Worm (Caenorhabditis elegans) whole organism, midembryonic: Measurements from ENCODE around the gene W02B12.1.

Experiments
- cog-1 ChIP-seq: sonication (generic microtip); optimal IDR thresholded peaks from 2 replicates; lab custom pipeline; 2016; ENCODE audit warnings: missing genetic modification characterization, missing compliant biosample characterization
- med-1 ChIP-seq: sonication (generic microtip); optimal IDR thresholded peaks from 2 replicates; lab custom pipeline; 2017; ENCODE audit warnings: missing genetic modification characterization, mild to moderate bottlenecking, missing compliant biosample characterization, antibody characterized with exemption, missing genetic modification reagents; ENCODE audit not compliant: insufficient read depth
- ref-1 ChIP-seq: fragments of 200-800 bp; sonication (Bioruptor generic); conservative IDR thresholded peaks from 2 replicates; pipeline ENCODE4 v1.3.6; 2022; ENCODE audit warnings: missing genetic modification reagents, missing genetic modification characterization, missing compliant biosample characterization
- tab-1 ChIP-seq: fragments of 200-800 bp; sonication (Bioruptor generic); IDR thresholded peaks from 2 replicates; pipeline ENCODE4 v1.3.6; 2022; ENCODE audit warnings: missing genetic modification characterization, missing compliant biosample characterization

- TF ChIP-seq tab-1 (GFP tag; lab: Robert Waterston, UW) (no peak), med-1 (GFP tag; lab: Kevin White, UChicago) (no peak), cog-1 (tag; lab: Kevin White, UChicago) (no peak), ref-1 (no peak)
These were observed 30.3 kb downstream of the W02B12.1 start, which contains the start of gene W02B12.12 for ce11 chrII:11479076-11479475.
